Worm (Caenorhabditis elegans) whole organism, midembryonic: Measurements from ENCODE around the gene C01G10.6.

ENCODE experiments used
- T22C8.4 ChIP-seq: fragments of 200-800 bp; sonication (Bioruptor generic); IDR thresholded peaks from 2 replicates; pipeline ENCODE4 v1.3.6; 2022; ENCODE audit warnings: missing genetic modification characterization, missing compliant biosample characterization
- cog-1 ChIP-seq: sonication (generic microtip); optimal IDR thresholded peaks from 2 replicates; lab custom pipeline; 2016; ENCODE audit warnings: missing genetic modification characterization, missing compliant biosample characterization
- flt-1 ChIP-seq: fragments of 200-800 bp; sonication (Bioruptor generic); IDR thresholded peaks from 2 replicates; pipeline ENCODE4 v1.3.6; 2022; ENCODE audit warnings: missing genetic modification characterization, missing compliant biosample characterization

ce11 chrV:15051720-15052119, 35.7 kb upstream of the C01G10.6 start:
- no peak for TF ChIP-seq T22C8.4 (GFP tag; lab: Robert Waterston, UW)
- TF ChIP-seq cog-1 (tag; lab: Kevin White, UChicago): no peak
- TF ChIP-seq flt-1 (GFP tag; lab: Robert Waterston, UW): no peak
